Worm (Caenorhabditis elegans) whole organism, mixed stage, embryonic: ENCODE results near the gene dhcr-7.

ENCODE experiments used
- blmp-1 ChIP-seq: fragments of 150-350 bp; optimal IDR thresholded peaks from 2 replicates; lab custom pipeline; 2014; ENCODE audit warnings: missing biosample characterization, missing genetic modification characterization
- ceh-43 ChIP-seq: fragments of 200-800 bp; sonication (Bioruptor generic); optimal IDR thresholded peaks from 2 replicates; lab custom pipeline; 2018; ENCODE audit warnings: mild to moderate bottlenecking, missing genetic modification characterization, moderate library complexity, missing compliant biosample characterization
- lsy-2 ChIP-seq: fragments of 150-350 bp; optimal IDR thresholded peaks from 2 replicates; lab custom pipeline; 2014; ENCODE audit warnings: missing biosample characterization, missing genetic modification characterization

ce11 chrV:20493271-20494231 is 8.4 kb upstream of the dhcr-7 start, which contains the start of gene B0250.5:
- TF ChIP-seq blmp-1 (tag; lab: Kevin White, UChicago) (no peak), ceh-43 (GFP tag; lab: Kevin White, UChicago) (no peak), lsy-2 (no peak)
